Fruit fly (Drosophila melanogaster) whole organism, embryonic: ENCODE data around the gene Traf-like.
A peak's percentile ranks its signal among the peaks of the same experiment; 100 is the strongest.

Experiments
- Abd-B ChIP-seq: fragments of 200-800 bp; sonication (Bioruptor generic); optimal IDR thresholded peaks from 2 replicates; lab custom pipeline; 2018; ENCODE audit warnings: missing biosample characterization, mild to moderate bottlenecking, missing genetic modification characterization, moderate library complexity
- Atf3 ChIP-seq: fragments of 200-800 bp; sonication (Bioruptor generic); optimal IDR thresholded peaks from 3 replicates; lab custom pipeline; 2016; ENCODE audit warnings: missing biosample characterization, missing genetic modification characterization
- Bdp1 ChIP-seq: fragments of 200-800 bp; sonication (Bioruptor generic); optimal IDR thresholded peaks from 3 replicates; lab custom pipeline; 2016; ENCODE audit warnings: missing biosample characterization, missing genetic modification characterization
- Bgb ChIP-seq: fragments of 200-800 bp; sonication (Bioruptor generic); IDR thresholded peaks from 2 replicates; pipeline ENCODE4 v1.3.6; 2022; ENCODE audit warnings: missing biosample characterization, missing genetic modification characterization; ENCODE audit not compliant: partially characterized antibody
- CG10321 ChIP-seq: fragments of 200-800 bp; sonication (Bioruptor generic); IDR thresholded peaks from 2 replicates; pipeline ENCODE4 v1.3.6; 2022; ENCODE audit warnings: missing biosample characterization, missing genetic modification characterization
- CG10565 ChIP-seq: fragments of 200-800 bp; sonication (Bioruptor generic); optimal IDR thresholded peaks from 3 replicates; lab custom pipeline; 2016; ENCODE audit warnings: missing biosample characterization, mild to moderate bottlenecking, missing genetic modification characterization
- CG11398 ChIP-seq: fragments of 200-800 bp; sonication (Bioruptor generic); optimal IDR thresholded peaks from 2 replicates; lab custom pipeline; 2016; ENCODE audit warnings: missing biosample characterization, missing genetic modification characterization
- CG12219 ChIP-seq: fragments of 200-800 bp; sonication (Bioruptor generic); optimal IDR thresholded peaks from 3 replicates; lab custom pipeline; 2018; ENCODE audit warnings: missing biosample characterization, mild to moderate bottlenecking, missing genetic modification characterization
- CG12299 ChIP-seq: fragments of 200-800 bp; sonication (Bioruptor generic); optimal IDR thresholded peaks from 2 replicates; lab custom pipeline; 2018; ENCODE audit warnings: missing biosample characterization, mild to moderate bottlenecking, missing genetic modification characterization
- CG12942 ChIP-seq: fragments of 200-800 bp; sonication (Bioruptor generic); optimal IDR thresholded peaks from 3 replicates; lab custom pipeline; 2016; ENCODE audit warnings: missing biosample characterization, missing genetic modification characterization
- CG15269 ChIP-seq: fragments of 200-800 bp; sonication (Bioruptor generic); optimal IDR thresholded peaks from 2 replicates; lab custom pipeline; 2018; ENCODE audit warnings: missing biosample characterization, mild to moderate bottlenecking, missing genetic modification characterization, moderate library complexity
- CG1602 ChIP-seq: fragments of 200-800 bp; sonication (Bioruptor generic); optimal IDR thresholded peaks from 3 replicates; lab custom pipeline; 2016; ENCODE audit warnings: missing biosample characterization, missing genetic modification characterization
- CG16813 ChIP-seq: fragments of 200-800 bp; sonication (Bioruptor generic); IDR thresholded peaks from 3 replicates; pipeline ENCODE4 v1.3.6; 2022; ENCODE audit warnings: missing biosample characterization, missing genetic modification characterization; ENCODE audit not compliant: partially characterized antibody
- CG4328 ChIP-seq: fragments of 200-800 bp; sonication (Bioruptor generic); optimal IDR thresholded peaks from 3 replicates; lab custom pipeline; 2017; ENCODE audit warnings: missing biosample characterization, missing genetic modification reagents, missing genetic modification characterization
- CG4404 ChIP-seq: fragments of 200-800 bp; sonication (Bioruptor generic); IDR thresholded peaks from 2 replicates; pipeline ENCODE4 v1.3.6; 2022; ENCODE audit warnings: missing biosample characterization, missing genetic modification characterization
- CG4820 ChIP-seq: fragments of 200-800 bp; sonication (Bioruptor generic); optimal IDR thresholded peaks from 3 replicates; lab custom pipeline; 2016; ENCODE audit warnings: missing biosample characterization, missing genetic modification characterization
- CG5180 ChIP-seq: fragments of 200-800 bp; sonication (Bioruptor generic); optimal IDR thresholded peaks from 3 replicates; lab custom pipeline; 2017; ENCODE audit warnings: missing biosample characterization, missing genetic modification characterization, mild to moderate bottlenecking, moderate library complexity, missing genetic modification reagents
- CG7271 ChIP-seq: fragments of 200-800 bp; sonication (Bioruptor generic); optimal IDR thresholded peaks from 2 replicates; lab custom pipeline; 2018; ENCODE audit warnings: missing biosample characterization, mild to moderate bottlenecking, missing genetic modification characterization, moderate library complexity
- CG8281 ChIP-seq: fragments of 200-800 bp; sonication (Bioruptor generic); optimal IDR thresholded peaks from 2 replicates; lab custom pipeline; 2018; ENCODE audit warnings: missing biosample characterization, mild to moderate bottlenecking, missing genetic modification characterization, moderate library complexity
- CG8388 ChIP-seq: fragments of 200-800 bp; sonication (Bioruptor generic); optimal IDR thresholded peaks from 2 replicates; lab custom pipeline; 2019; ENCODE audit warnings: missing biosample characterization, mild to moderate bottlenecking, missing genetic modification characterization, moderate library complexity
- CG8765 ChIP-seq: fragments of 200-800 bp; sonication (Bioruptor generic); IDR thresholded peaks from 2 replicates; pipeline ENCODE4 v1.3.6; 2022; ENCODE audit warnings: missing biosample characterization, missing genetic modification characterization
- CG8924 ChIP-seq: fragments of 200-800 bp; optimal IDR thresholded peaks from 3 replicates; lab custom pipeline; 2019; ENCODE audit warnings: missing biosample characterization, mild to moderate bottlenecking, missing genetic modification characterization, moderate library complexity
- CrebB ChIP-seq: fragments of 200-800 bp; sonication (Bioruptor generic); optimal IDR thresholded peaks from 3 replicates; lab custom pipeline; 2018; ENCODE audit warnings: missing biosample characterization, mild to moderate bottlenecking, missing genetic modification characterization
- Deaf1 ChIP-seq: fragments of 200-800 bp; optimal IDR thresholded peaks from 3 replicates; lab custom pipeline; 2019; ENCODE audit warnings: missing biosample characterization, mild to moderate bottlenecking, missing genetic modification characterization, moderate library complexity
- E2f2 ChIP-seq: fragments of 200-800 bp; sonication (Bioruptor generic); IDR thresholded peaks from 2 replicates; pipeline ENCODE4 v1.3.6; 2022; ENCODE audit warnings: missing biosample characterization, missing genetic modification characterization
- Hr51 ChIP-seq, 2 experiments: fragments of 200-800 bp; sonication (Bioruptor generic); optimal IDR thresholded peaks; 2 replicates in 1 of 2; 3 replicates in 1 of 2; lab custom pipeline; 2016 to 2018; ENCODE audit warnings: missing biosample characterization in 2 of 2, missing genetic modification characterization in 2 of 2, mild to moderate bottlenecking in 1 of 2, moderate library complexity in 1 of 2
- Lhr ChIP-seq: fragments of 200-800 bp; sonication (Bioruptor generic); optimal IDR thresholded peaks from 3 replicates; lab custom pipeline; 2017; ENCODE audit warnings: mild to moderate bottlenecking, missing biosample characterization, missing genetic modification reagents, missing genetic modification characterization
- Lim3 ChIP-seq: fragments of 200-800 bp; sonication (Bioruptor generic); IDR thresholded peaks from 2 replicates; pipeline ENCODE4 v1.3.6; 2022; ENCODE audit warnings: missing biosample characterization, missing genetic modification characterization
- Mes4 ChIP-seq: fragments of 200-800 bp; sonication (Bioruptor generic); optimal IDR thresholded peaks from 2 replicates; lab custom pipeline; 2016; ENCODE audit warnings: missing biosample characterization, missing genetic modification characterization
- Oli ChIP-seq: fragments of 200-800 bp; sonication (Bioruptor generic); optimal IDR thresholded peaks from 2 replicates; lab custom pipeline; 2018; ENCODE audit warnings: missing biosample characterization, mild to moderate bottlenecking, missing genetic modification characterization, moderate library complexity
- Sox102F ChIP-seq: fragments of 200-800 bp; sonication (Bioruptor generic); optimal IDR thresholded peaks from 2 replicates; lab custom pipeline; 2018; ENCODE audit warnings: missing biosample characterization, mild to moderate bottlenecking, missing genetic modification characterization, moderate library complexity
- Taf1 ChIP-seq: fragments of 200-800 bp; sonication (Bioruptor generic); IDR thresholded peaks from 2 replicates; pipeline ENCODE4 v1.3.6; 2022; ENCODE audit warnings: missing biosample characterization, missing genetic modification characterization
- Trl ChIP-seq, 3 experiments: fragments of >200 bp in 2 of 3; fragments of 200-800 bp in 1 of 3; sonication (Bioruptor generic) in 1 of 3; optimal IDR thresholded peaks; 2 replicates in 1 of 3; 3 replicates in 2 of 3; lab custom pipeline; 2016 to 2017; ENCODE audit warnings: missing biosample characterization in 1 of 3, missing genetic modification characterization in 1 of 3
- cg ChIP-seq: fragments of 200-800 bp; sonication (Bioruptor generic); optimal IDR thresholded peaks from 3 replicates; lab custom pipeline; 2019; ENCODE audit warnings: missing biosample characterization, mild to moderate bottlenecking, missing genetic modification characterization, moderate library complexity
- chinmo ChIP-seq: fragments of 200-800 bp; sonication (Bioruptor generic); IDR thresholded peaks from 4 replicates; pipeline ENCODE4 v1.3.6; 2022; ENCODE audit warnings: missing biosample characterization, missing genetic modification characterization; ENCODE audit not compliant: partially characterized antibody
- crc ChIP-seq: fragments of 200-800 bp; sonication (Bioruptor generic); optimal IDR thresholded peaks from 2 replicates; lab custom pipeline; 2016; ENCODE audit warnings: missing biosample characterization, missing genetic modification characterization
- crol ChIP-seq: fragments of 200-800 bp; sonication (Bioruptor generic); IDR thresholded peaks from 2 replicates; pipeline ENCODE4 v1.3.6; 2022; ENCODE audit warnings: missing biosample characterization, missing genetic modification characterization
- gcm ChIP-seq: fragments of 200-800 bp; sonication (Bioruptor generic); optimal IDR thresholded peaks from 2 replicates; lab custom pipeline; 2019; ENCODE audit warnings: missing biosample characterization, mild to moderate bottlenecking, missing genetic modification characterization, moderate library complexity
- nerfin-1 ChIP-seq: fragments of 200-800 bp; sonication (Bioruptor generic); optimal IDR thresholded peaks from 3 replicates; lab custom pipeline; 2019; ENCODE audit warnings: missing biosample characterization, mild to moderate bottlenecking, missing genetic modification characterization, moderate library complexity
- nom ChIP-seq: fragments of 200-800 bp; sonication (Bioruptor generic); optimal IDR thresholded peaks from 2 replicates; lab custom pipeline; 2017; ENCODE audit warnings: missing biosample characterization, missing genetic modification characterization, mild to moderate bottlenecking, moderate library complexity, missing genetic modification reagents
- otp ChIP-seq: fragments of 200-800 bp; sonication (Bioruptor generic); IDR thresholded peaks from 3 replicates; pipeline ENCODE4, ENCODE4 v1.3.6; 2022; ENCODE audit warnings: missing biosample characterization, missing genetic modification characterization
- run ChIP-seq: fragments of 200-800 bp; sonication (Bioruptor generic); optimal IDR thresholded peaks from 3 replicates; lab custom pipeline; 2018; ENCODE audit warnings: missing biosample characterization, mild to moderate bottlenecking, missing genetic modification characterization
- schlank ChIP-seq: fragments of 200-800 bp; sonication (Bioruptor generic); optimal IDR thresholded peaks from 2 replicates; lab custom pipeline; 2018; ENCODE audit warnings: missing biosample characterization, mild to moderate bottlenecking, missing genetic modification characterization
- so ChIP-seq: fragments of 200-800 bp; sonication (Bioruptor generic); IDR thresholded peaks from 3 replicates; pipeline ENCODE4 v1.3.6; 2022; ENCODE audit warnings: missing biosample characterization, missing genetic modification characterization
- stwl ChIP-seq: fragments of 200-800 bp; sonication (Bioruptor generic); optimal IDR thresholded peaks from 3 replicates; lab custom pipeline; 2018; ENCODE audit warnings: missing biosample characterization, mild to moderate bottlenecking, missing genetic modification characterization, moderate library complexity
- sug ChIP-seq: fragments of 200-800 bp; optimal IDR thresholded peaks from 2 replicates; lab custom pipeline; 2019; ENCODE audit warnings: missing biosample characterization, mild to moderate bottlenecking, missing genetic modification characterization, moderate library complexity
- toy ChIP-seq: fragments of 200-800 bp; sonication (Bioruptor generic); IDR thresholded peaks from 2 replicates; pipeline ENCODE4 v1.3.6; 2022; ENCODE audit warnings: missing biosample characterization, missing genetic modification characterization
- twi ChIP-seq: fragments of 200-800 bp; optimal IDR thresholded peaks from 2 replicates; lab custom pipeline; 2019; ENCODE audit warnings: missing biosample characterization, mild to moderate bottlenecking, missing genetic modification characterization, moderate library complexity

Traf-like gene

dm6 chrX:16372492-16373350 is 42.1 kb upstream of the Traf-like start, which contains the start of gene Fur2 (continued):
- TF ChIP-seq Abd-B (GFP tag; lab: Kevin White, UChicago) = no peak
- TF ChIP-seq Bgb (GFP tag; lab: Robert Waterston, UW) = no peak
- TF ChIP-seq CG7271 = no peak
- no peak for TF ChIP-seq CG4328 (GFP tag; lab: Kevin White, UChicago)
- TF ChIP-seq Lim3 (GFP tag; lab: Robert Waterston, UW) = no peak
- no peak for TF ChIP-seq Sox102F (GFP tag; lab: Kevin White, UChicago)
- peak; percentile 52 for TF ChIP-seq CG8281 (tag; lab: Kevin White, UChicago)
- TF ChIP-seq Hr51 (GFP tag; optimal IDR thresholded peaks at IDR 0.05; lab: Kevin White, UChicago) = no peak
- TF ChIP-seq Trl (optimal IDR thresholded peaks at IDR 0.05; lab: Kevin White, UChicago) = no peak
- no peak for TF ChIP-seq Trl (GFP tag; optimal IDR thresholded peaks at IDR 0.05; lab: Kevin White, UChicago)
- no peak for TF ChIP-seq CG4820 (GFP tag; lab: Kevin White, UChicago)
- no peak for TF ChIP-seq CG8388 (GFP tag; lab: Kevin White, UChicago)
- no peak for TF ChIP-seq toy (GFP tag; lab: Robert Waterston, UW)
- TF ChIP-seq crc (GFP tag; lab: Kevin White, UChicago) = no peak
- no peak for TF ChIP-seq twi (tag; lab: Kevin White, UChicago)
- TF ChIP-seq CG4404 = no peak
- TF ChIP-seq nom (GFP tag; lab: Kevin White, UChicago) = peak; percentile 49
- no peak for TF ChIP-seq Oli (tag; lab: Kevin White, UChicago)
- TF ChIP-seq Mes4 = no peak
- TF ChIP-seq Deaf1 (tag; lab: Kevin White, UChicago) = peak; percentile 79
- no peak for TF ChIP-seq CG12299 (tag; lab: Kevin White, UChicago)
- no peak for TF ChIP-seq gcm (GFP tag; lab: Kevin White, UChicago)
- no peak for TF ChIP-seq nerfin-1
- no peak for TF ChIP-seq Lhr (GFP tag; lab: Kevin White, UChicago)
- no peak for TF ChIP-seq stwl (tag; lab: Kevin White, UChicago)
- no peak for TF ChIP-seq E2f2
- TF ChIP-seq CG1602 (GFP tag; lab: Kevin White, UChicago) = no peak
- no peak for TF ChIP-seq CG12942 (GFP tag; lab: Kevin White, UChicago)
- no peak for TF ChIP-seq CrebB
- peak; percentile 87; the same call in 1 of the 4 replicates for TF ChIP-seq chinmo (GFP tag; lab: Robert Waterston, UW)
- no peak for TF ChIP-seq so (GFP tag; lab: Robert Waterston, UW)
- peak; percentile 75 for TF ChIP-seq CG5180 (GFP tag; lab: Kevin White, UChicago)
- no peak for TF ChIP-seq otp
- TF ChIP-seq Bdp1 = no peak
- no peak for TF ChIP-seq schlank (tag; lab: Kevin White, UChicago)
- no peak for TF ChIP-seq CG8765 (GFP tag; lab: Robert Waterston, UW)
- no peak for TF ChIP-seq CG12219 (GFP tag; lab: Kevin White, UChicago)
- TF ChIP-seq CG10321 (GFP tag; lab: Robert Waterston, UW) = no peak
- no peak for TF ChIP-seq Taf1 (GFP tag; lab: Robert Waterston, UW)
- TF ChIP-seq CG10565 (GFP tag; lab: Kevin White, UChicago) = no peak
- TF ChIP-seq CG15269 = no peak
- no peak for TF ChIP-seq run (tag; lab: Kevin White, UChicago)
- peak; percentile 63 for TF ChIP-seq cg (GFP tag; lab: Kevin White, UChicago)
- TF ChIP-seq CG16813 = no peak
- TF ChIP-seq crol = no peak
- no peak for TF ChIP-seq Atf3 (GFP tag; lab: Kevin White, UChicago)
- no peak for TF ChIP-seq sug (tag; lab: Kevin White, UChicago)
- no peak for TF ChIP-seq CG11398 (GFP tag; lab: Kevin White, UChicago)
- TF ChIP-seq CG8924 (tag; lab: Kevin White, UChicago) = no peak
